Fruit fly (Drosophila melanogaster): ENCODE data around the gene CG43815.

- TF ChIP-seq Pif1A (GFP tag; optimal IDR thresholded peaks at IDR 0.05) (peak; percentile 66), EcR (GFP tag; optimal IDR thresholded peaks at IDR 0.05) (no peak)
Measured at dm6 chr2L:3552773-3553172, 23.2 kb upstream of the CG43815 start.
